Worm (Caenorhabditis elegans) whole organism, L2 larva: ENCODE data around the gene B0457.2.

Experiments used
- F13H6.1 ChIP-seq: sonication (generic microtip); optimal IDR thresholded peaks from 2 replicates; lab custom pipeline; 2016; ENCODE audit warnings: missing genetic modification characterization, missing compliant biosample characterization
- R02D3.7 ChIP-seq: fragments of 150-350 bp; optimal IDR thresholded peaks from 2 replicates; lab custom pipeline; 2014; ENCODE audit warnings: missing biosample characterization, missing genetic modification characterization
- ZK546.5 ChIP-seq: sonication (generic microtip); optimal IDR thresholded peaks from 2 replicates; lab custom pipeline; 2017; ENCODE audit warnings: missing biosample characterization, missing genetic modification characterization
- alr-1 ChIP-seq: fragments of 150-350 bp; optimal IDR thresholded peaks from 2 replicates; lab custom pipeline; 2014; ENCODE audit warnings: missing biosample characterization, missing genetic modification characterization
- ama-1 ChIP-seq: fragments of 150-350 bp; optimal IDR thresholded peaks from 2 replicates; lab custom pipeline; 2018; ENCODE audit warnings: inconsistent platforms
- blmp-1 ChIP-seq: sonication (generic microtip); optimal IDR thresholded peaks from 2 replicates; lab custom pipeline; 2017; ENCODE audit warnings: missing genetic modification characterization, mild to moderate bottlenecking, missing compliant biosample characterization, antibody characterized with exemption, moderate library complexity; ENCODE audit not compliant: insufficient read depth
- ceh-16 ChIP-seq: fragments of 150-350 bp; optimal IDR thresholded peaks from 2 replicates; lab custom pipeline; 2014; ENCODE audit warnings: missing biosample characterization, missing genetic modification characterization
- ceh-82 ChIP-seq: fragments of 150-350 bp; optimal IDR thresholded peaks from 2 replicates; lab custom pipeline; 2014; ENCODE audit warnings: missing biosample characterization, missing genetic modification characterization
- crh-2 ChIP-seq: sonication (generic microtip); optimal IDR thresholded peaks from 2 replicates; lab custom pipeline; 2017; ENCODE audit warnings: missing biosample characterization, missing genetic modification characterization
- egl-27 ChIP-seq: sonication (generic microtip); optimal IDR thresholded peaks from 3 replicates; lab custom pipeline; 2017; ENCODE audit warnings: missing biosample characterization, missing genetic modification reagents, missing genetic modification characterization
- elt-1 ChIP-seq: fragments of 150-350 bp; optimal IDR thresholded peaks from 2 replicates; lab custom pipeline; 2014; ENCODE audit warnings: missing biosample characterization, missing genetic modification characterization
- elt-3 ChIP-seq: sonication (generic microtip); optimal IDR thresholded peaks from 2 replicates; lab custom pipeline; 2017; ENCODE audit warnings: missing biosample characterization, missing genetic modification characterization
- fos-1 ChIP-seq: fragments of 150-350 bp; optimal IDR thresholded peaks from 2 replicates; lab custom pipeline; 2014; ENCODE audit warnings: missing biosample characterization, missing genetic modification characterization
- gmeb-1 ChIP-seq: fragments of 150-350 bp; optimal IDR thresholded peaks from 2 replicates; lab custom pipeline; 2014; ENCODE audit warnings: missing biosample characterization, missing genetic modification characterization
- lin-13 ChIP-seq: fragments of 150-350 bp; optimal IDR thresholded peaks from 2 replicates; lab custom pipeline; 2014; ENCODE audit warnings: missing biosample characterization, missing genetic modification reagents, missing genetic modification characterization
- lsy-2 ChIP-seq, 2 experiments: fragments of 150-350 bp in 1 of 2; sonication (generic microtip) in 1 of 2; optimal IDR thresholded peaks; 2 replicates each; lab custom pipeline; 2014 to 2017; ENCODE audit warnings: missing biosample characterization in 2 of 2, missing genetic modification characterization in 2 of 2
- mab-5 ChIP-seq: fragments of 150-350 bp; optimal IDR thresholded peaks from 2 replicates; lab custom pipeline; 2014; ENCODE audit warnings: missing biosample characterization, missing genetic modification characterization
- mbf-1 ChIP-seq: sonication (generic microtip); optimal IDR thresholded peaks from 2 replicates; lab custom pipeline; 2017; ENCODE audit warnings: missing biosample characterization, missing genetic modification characterization
- mdl-1 ChIP-seq, 2 experiments: fragments of 150-350 bp in 1 of 2; sonication (generic microtip) in 1 of 2; optimal IDR thresholded peaks; 2 replicates each; lab custom pipeline; 2017; ENCODE audit warnings: missing biosample characterization in 2 of 2, missing genetic modification characterization in 2 of 2
- nhr-10 ChIP-seq: sonication (generic microtip); optimal IDR thresholded peaks from 2 replicates; lab custom pipeline; 2017; ENCODE audit warnings: missing biosample characterization, missing genetic modification characterization
- nhr-21 ChIP-seq: fragments of 150-350 bp; optimal IDR thresholded peaks from 2 replicates; lab custom pipeline; 2014; ENCODE audit warnings: missing biosample characterization, missing genetic modification characterization
- nhr-23 ChIP-seq: fragments of 150-350 bp; optimal IDR thresholded peaks from 2 replicates; lab custom pipeline; 2014; ENCODE audit warnings: missing biosample characterization, missing genetic modification reagents, missing genetic modification characterization
- nhr-25 ChIP-seq: fragments of 150-350 bp; sonication (generic microtip); optimal IDR thresholded peaks from 3 replicates; lab custom pipeline; 2014; ENCODE audit warnings: missing biosample characterization, missing genetic modification characterization
- nhr-6 ChIP-seq: fragments of 150-350 bp; optimal IDR thresholded peaks from 2 replicates; lab custom pipeline; 2014; ENCODE audit warnings: missing biosample characterization, missing genetic modification characterization
- nhr-77 ChIP-seq: fragments of 150-350 bp; optimal IDR thresholded peaks from 2 replicates; lab custom pipeline; 2014; ENCODE audit warnings: missing biosample characterization, missing genetic modification characterization
- snpc-4 ChIP-seq: fragments of 150-350 bp; optimal IDR thresholded peaks from 2 replicates; lab custom pipeline; 2014; ENCODE audit warnings: missing biosample characterization, missing genetic modification characterization
- unc-39 ChIP-seq: fragments of 150-350 bp; optimal IDR thresholded peaks from 2 replicates; lab custom pipeline; 2014; ENCODE audit warnings: missing biosample characterization, missing genetic modification characterization
- unc-55 ChIP-seq: fragments of 150-350 bp; sonication (generic microtip); optimal IDR thresholded peaks from 3 replicates; lab custom pipeline; 2014; ENCODE audit warnings: missing biosample characterization, missing genetic modification reagents, missing genetic modification characterization
- unc-62 ChIP-seq: fragments of 150-350 bp; optimal IDR thresholded peaks from 2 replicates; lab custom pipeline; 2014; ENCODE audit warnings: missing biosample characterization, missing genetic modification reagents, missing genetic modification characterization
- zag-1 ChIP-seq: fragments of 150-350 bp; optimal IDR thresholded peaks from 2 replicates; lab custom pipeline; 2014; ENCODE audit warnings: missing biosample characterization, missing genetic modification characterization
- ztf-1 ChIP-seq: fragments of 200-800 bp; sonication (Bioruptor generic); conservative IDR thresholded peaks from 2 replicates; pipeline ENCODE4 v1.3.6; 2022; ENCODE audit warnings: missing genetic modification characterization, missing compliant biosample characterization
- ztf-11 ChIP-seq: sonication (generic microtip); optimal IDR thresholded peaks from 2 replicates; lab custom pipeline; 2017; ENCODE audit warnings: missing biosample characterization, missing genetic modification characterization
- ztf-4 ChIP-seq: fragments of 150-350 bp; optimal IDR thresholded peaks from 2 replicates; lab custom pipeline; 2014; ENCODE audit warnings: missing biosample characterization, missing genetic modification characterization

The B0457.2 gene

DNA sequence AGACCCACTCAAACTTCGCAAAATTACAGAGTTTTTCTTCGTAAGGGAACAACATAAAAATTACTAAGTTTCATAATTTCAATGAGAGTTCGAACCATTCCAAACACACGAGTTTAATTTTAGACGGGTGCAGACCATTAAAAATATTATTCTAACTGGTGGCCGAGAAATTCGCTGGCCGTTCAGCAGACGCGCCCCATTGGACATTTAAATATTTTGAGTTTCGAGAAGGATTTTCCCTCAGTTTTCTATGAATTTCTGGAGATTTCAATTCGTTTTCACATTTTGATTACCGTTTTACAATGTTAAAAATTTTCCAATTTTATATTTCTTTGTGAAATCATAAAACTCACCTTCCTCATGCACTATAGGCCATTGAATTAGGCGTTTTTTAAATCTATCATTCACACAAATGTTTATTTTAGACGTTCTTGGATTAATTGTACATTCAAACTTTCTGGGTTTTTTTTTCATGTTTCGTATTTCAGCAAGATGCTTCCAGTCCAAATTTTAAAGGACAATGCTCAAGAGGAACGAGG is 971 bp upstream of the B0457.2 start, which contains the start of gene cct-2 (continued):
- no peak for TF ChIP-seq nhr-6 (tag; lab: Kevin White, UChicago)
- no peak for TF ChIP-seq alr-1 (tag; lab: Kevin White, UChicago)

DNA sequence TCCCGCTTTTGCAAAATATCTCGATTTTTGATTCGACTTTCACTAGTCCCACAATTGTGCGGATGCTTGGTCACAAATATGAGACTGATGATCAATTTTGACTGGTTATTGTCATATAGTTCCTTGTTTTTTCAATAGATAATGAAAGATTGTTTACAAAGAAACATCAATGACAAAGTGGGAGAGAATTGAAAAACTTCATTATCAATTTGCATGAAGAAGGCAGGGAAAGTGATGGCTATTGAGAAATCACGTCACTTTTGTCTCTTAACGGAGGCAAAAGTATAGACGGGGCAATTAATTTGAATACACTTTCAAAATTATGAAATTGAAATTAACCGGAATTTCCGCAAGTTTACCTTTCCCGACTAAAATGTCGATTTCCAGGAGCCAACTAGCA is 3.2 kb downstream of the B0457.2 start:
- TF ChIP-seq lin-13 (GFP tag; lab: Kevin White, UChicago) (no peak), fos-1 (tag; lab: Kevin White, UChicago) (peak; percentile 4), snpc-4 (no peak), ztf-1 (GFP tag; lab: Robert Waterston, UW) (no peak)
- TF ChIP-seq, all 48 proteins: peak for 1

DNA sequence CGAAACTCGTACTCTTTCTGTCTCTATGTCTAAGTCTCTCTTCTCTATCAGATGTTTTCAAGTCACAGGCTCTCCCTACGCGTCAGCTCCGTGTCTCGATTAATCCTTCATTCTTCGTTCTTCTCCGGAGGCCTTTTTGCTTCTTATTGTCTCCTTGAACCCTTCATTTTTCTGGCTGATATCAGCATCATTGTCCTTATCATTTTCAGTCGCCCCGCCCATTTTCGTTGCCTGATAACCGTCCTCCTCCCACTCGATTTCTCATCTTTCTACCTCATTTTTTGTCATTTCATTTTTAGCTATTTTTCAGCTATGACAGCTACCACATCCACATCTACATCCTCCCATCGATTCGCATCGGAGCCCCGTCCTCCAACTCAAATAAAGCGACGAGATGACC is 4.2 kb downstream of the B0457.2 start, which contains the start of gene B0457.6:
Gene B0457.6, plus strand, starts transcription at position 284 of the 400 bp plus-strand sequence.
- peak; percentile 61 for TF ChIP-seq fos-1 (tag; lab: Kevin White, UChicago)
- TF ChIP-seq ZK546.5 (tag; lab: Kevin White, UChicago): no peak
- TF ChIP-seq ama-1 (lab: Kevin White, UChicago): no peak
- TF ChIP-seq unc-55: peak; percentile 24

- TF ChIP-seq ztf-11 (tag; lab: Kevin White, UChicago): no peak
- TF ChIP-seq lsy-2 (tag; optimal IDR thresholded peaks at IDR 0.05; lab: Kevin White, UChicago): no peak
- TF ChIP-seq ceh-82: no peak
- TF ChIP-seq mbf-1 (tag; lab: Kevin White, UChicago): no peak
- no peak for TF ChIP-seq nhr-21 (tag; lab: Kevin White, UChicago)
- no peak for TF ChIP-seq ztf-4 (tag; lab: Kevin White, UChicago)
- no peak for TF ChIP-seq crh-2
- no peak for TF ChIP-seq mdl-1 (tag; optimal IDR thresholded peaks at IDR 0.05; lab: Kevin White, UChicago)
- TF ChIP-seq unc-55: no peak
- TF ChIP-seq F13H6.1: no peak
- no peak for TF ChIP-seq elt-1
- no peak for TF ChIP-seq ceh-16 (tag; lab: Kevin White, UChicago)
- no peak for TF ChIP-seq alr-1 (tag; lab: Kevin White, UChicago)
- TF ChIP-seq nhr-77: no peak
- no peak for TF ChIP-seq ZK546.5 (tag; lab: Kevin White, UChicago)
- no peak for TF ChIP-seq zag-1 (tag; lab: Kevin White, UChicago)
- no peak for TF ChIP-seq nhr-6 (tag; lab: Kevin White, UChicago)
- no peak for TF ChIP-seq unc-39 (tag; lab: Kevin White, UChicago)
Observed at ce11 chrII:8921456-8921855, 4.9 kb downstream of the B0457.2 start.

DNA sequence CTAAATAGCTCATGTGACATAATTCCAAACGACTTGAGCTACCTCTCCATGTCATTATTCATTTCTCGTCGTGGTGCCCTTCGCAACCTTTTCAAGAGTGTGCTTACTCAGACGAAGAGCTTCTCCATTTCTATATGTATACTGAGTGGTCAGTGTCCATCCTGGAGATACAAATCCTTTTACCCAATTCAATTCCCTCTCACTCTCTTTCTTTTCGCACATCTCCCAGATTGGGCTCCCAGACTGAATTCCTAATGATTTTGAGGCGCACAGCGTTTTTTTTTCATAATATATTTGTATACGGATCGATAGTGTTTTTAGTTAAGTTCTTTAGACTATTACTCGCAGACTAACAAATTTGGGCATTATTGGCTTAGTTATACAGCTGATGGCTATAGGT is 5.4 kb downstream of the B0457.2 start:
- no peak for TF ChIP-seq ztf-11 (tag; lab: Kevin White, UChicago)
- no peak for TF ChIP-seq mab-5
- no peak for TF ChIP-seq fos-1 (tag; lab: Kevin White, UChicago)
- TF ChIP-seq nhr-10: no peak
- TF ChIP-seq egl-27 (tag; lab: Kevin White, UChicago): no peak
- TF ChIP-seq nhr-77: no peak
- TF ChIP-seq nhr-23 (tag; lab: Kevin White, UChicago): no peak
- no peak for TF ChIP-seq R02D3.7
- TF ChIP-seq zag-1 (tag; lab: Kevin White, UChicago): no peak
- TF ChIP-seq, all 48 proteins: peak for 0

ce11 chrII:8920315-8920714 is 6.0 kb downstream of the B0457.2 start:
- TF ChIP-seq fos-1 (tag; lab: Kevin White, UChicago) (peak; percentile 72), gmeb-1 (tag; lab: Kevin White, UChicago) (no peak)
- TF ChIP-seq, all 48 proteins: peak for 1

DNA sequence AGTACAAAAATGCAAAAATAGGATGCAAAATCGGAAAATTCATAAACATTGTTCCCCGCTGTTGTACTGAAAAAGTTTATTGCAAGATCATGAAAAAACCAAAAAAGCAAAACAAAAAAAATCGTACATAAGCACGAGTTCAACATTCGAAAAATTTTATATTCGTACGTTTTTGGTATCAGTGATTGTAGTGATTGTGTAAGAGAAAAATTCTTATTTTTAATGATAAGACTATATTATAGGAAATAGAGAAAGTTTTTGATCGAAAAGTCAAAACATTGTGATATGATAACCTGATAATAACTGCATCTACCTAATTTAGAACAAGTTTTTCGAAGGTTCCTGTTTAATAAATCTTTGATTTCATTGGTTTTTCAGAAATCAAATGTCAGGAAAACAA is 9.0 kb downstream of the B0457.2 start:
- peak; percentile 10 for TF ChIP-seq blmp-1 (tag; lab: Kevin White, UChicago)
- peak; percentile 46 for TF ChIP-seq fos-1 (tag; lab: Kevin White, UChicago)
- TF ChIP-seq nhr-6 (tag; lab: Kevin White, UChicago): no peak
- no peak for TF ChIP-seq elt-3 (tag; lab: Kevin White, UChicago)
- no peak for TF ChIP-seq ceh-16 (tag; lab: Kevin White, UChicago)
- no peak for TF ChIP-seq ztf-1 (GFP tag; lab: Robert Waterston, UW)
- no peak for TF ChIP-seq nhr-25 (tag; lab: Kevin White, UChicago)
- TF ChIP-seq gmeb-1 (tag; lab: Kevin White, UChicago): no peak
- no peak for TF ChIP-seq unc-62 (GFP tag; lab: Kevin White, UChicago)
- TF ChIP-seq mbf-1 (tag; lab: Kevin White, UChicago): no peak
